Fruit fly (Drosophila melanogaster) whole organism, embryonic: ENCODE results near the gene Als2.

Experiments
- Atf3 ChIP-seq: fragments of 200-800 bp; sonication (Bioruptor generic); optimal IDR thresholded peaks from 3 replicates; lab custom pipeline; 2016; ENCODE audit warnings: missing biosample characterization, missing genetic modification characterization
- BEAF-32 ChIP-seq: fragments of 200-800 bp; sonication (Bioruptor generic); optimal IDR thresholded peaks from 3 replicates; lab custom pipeline; 2017; ENCODE audit warnings: missing biosample characterization, missing genetic modification characterization, mild to moderate bottlenecking, moderate library complexity, missing genetic modification reagents
- CG10147 ChIP-seq: fragments of 200-800 bp; sonication (Bioruptor generic); optimal IDR thresholded peaks from 2 replicates; lab custom pipeline; 2019; ENCODE audit warnings: missing biosample characterization, mild to moderate bottlenecking, missing genetic modification characterization, moderate library complexity
- CG10209 ChIP-seq: fragments of 200-800 bp; sonication (Bioruptor generic); optimal IDR thresholded peaks from 3 replicates; lab custom pipeline; 2017; ENCODE audit warnings: missing biosample characterization, mild to moderate bottlenecking, missing genetic modification characterization, missing genetic modification reagents
- CG10274 ChIP-seq: fragments of 200-800 bp; sonication (Bioruptor generic); optimal IDR thresholded peaks from 3 replicates; lab custom pipeline; 2017; ENCODE audit warnings: missing biosample characterization, mild to moderate bottlenecking, missing genetic modification characterization
- CG10431 ChIP-seq: fragments of 200-800 bp; sonication (Bioruptor generic); optimal IDR thresholded peaks from 3 replicates; lab custom pipeline; 2018; ENCODE audit warnings: missing biosample characterization, mild to moderate bottlenecking, missing genetic modification characterization
- CG11504 ChIP-seq: fragments of 200-800 bp; sonication (Bioruptor generic); optimal IDR thresholded peaks from 3 replicates; lab custom pipeline; 2019; ENCODE audit warnings: missing biosample characterization, mild to moderate bottlenecking, missing genetic modification characterization, moderate library complexity
- CG11560 ChIP-seq: fragments of 200-800 bp; sonication (Bioruptor generic); IDR thresholded peaks from 3 replicates; pipeline ENCODE4 v1.3.6; 2022; ENCODE audit warnings: missing biosample characterization, missing genetic modification characterization
- CG12769 ChIP-seq: fragments of 200-800 bp; sonication (Bioruptor generic); optimal IDR thresholded peaks from 2 replicates; lab custom pipeline; 2019; ENCODE audit warnings: missing biosample characterization, mild to moderate bottlenecking, missing genetic modification characterization, moderate library complexity
- CG13624 ChIP-seq: fragments of 200-800 bp; sonication (Bioruptor generic); optimal IDR thresholded peaks from 2 replicates; lab custom pipeline; 2016; ENCODE audit warnings: missing biosample characterization, missing genetic modification characterization
- CG13775 ChIP-seq: fragments of 200-800 bp; sonication (Bioruptor generic); optimal IDR thresholded peaks from 3 replicates; lab custom pipeline; 2017; ENCODE audit warnings: missing biosample characterization, mild to moderate bottlenecking, missing genetic modification characterization
- CG15601 ChIP-seq: fragments of 200-800 bp; sonication (Bioruptor generic); optimal IDR thresholded peaks from 3 replicates; lab custom pipeline; 2019; ENCODE audit warnings: missing biosample characterization, mild to moderate bottlenecking, missing genetic modification characterization, moderate library complexity
- CG16813 ChIP-seq: fragments of 200-800 bp; sonication (Bioruptor generic); IDR thresholded peaks from 3 replicates; pipeline ENCODE4 v1.3.6; 2022; ENCODE audit warnings: missing biosample characterization, missing genetic modification characterization; ENCODE audit not compliant: partially characterized antibody
- CG17186 ChIP-seq: fragments of 200-800 bp; sonication (Bioruptor generic); optimal IDR thresholded peaks from 3 replicates; lab custom pipeline; 2017; ENCODE audit warnings: missing biosample characterization, missing genetic modification reagents, missing genetic modification characterization
- CG17385 ChIP-seq: fragments of 200-800 bp; sonication (Bioruptor generic); optimal IDR thresholded peaks from 3 replicates; lab custom pipeline; 2018; ENCODE audit warnings: missing biosample characterization, mild to moderate bottlenecking, missing genetic modification characterization
- CG1832 ChIP-seq: fragments of 200-800 bp; sonication (Bioruptor generic); optimal IDR thresholded peaks from 2 replicates; lab custom pipeline; 2017; ENCODE audit warnings: missing biosample characterization, mild to moderate bottlenecking, missing genetic modification characterization, inconsistent platforms
- CG18764 ChIP-seq: fragments of 200-800 bp; sonication (Bioruptor generic); optimal IDR thresholded peaks from 3 replicates; lab custom pipeline; 2016; ENCODE audit warnings: missing biosample characterization, missing genetic modification characterization
- CG3163 ChIP-seq: fragments of 200-800 bp; sonication (Bioruptor generic); optimal IDR thresholded peaks from 3 replicates; lab custom pipeline; 2016; ENCODE audit warnings: missing biosample characterization, missing genetic modification characterization
- CG3281 ChIP-seq: fragments of 200-800 bp; sonication (Bioruptor generic); optimal IDR thresholded peaks from 3 replicates; lab custom pipeline; 2017; ENCODE audit warnings: missing biosample characterization, mild to moderate bottlenecking, missing genetic modification characterization
- CG42726 ChIP-seq: fragments of 200-800 bp; sonication (Bioruptor generic); IDR thresholded peaks from 2 replicates; pipeline ENCODE4 v1.3.6; 2022; ENCODE audit warnings: missing biosample characterization, missing genetic modification characterization; ENCODE audit not compliant: partially characterized antibody
- CG4404 ChIP-seq: fragments of 200-800 bp; sonication (Bioruptor generic); IDR thresholded peaks from 2 replicates; pipeline ENCODE4 v1.3.6; 2022; ENCODE audit warnings: missing biosample characterization, missing genetic modification characterization
- CG4730 ChIP-seq: fragments of 200-800 bp; sonication (Bioruptor generic); IDR thresholded peaks from 2 replicates; pipeline ENCODE4 v1.3.6; 2022; ENCODE audit warnings: missing biosample characterization, missing genetic modification characterization
- CG5245 ChIP-seq: fragments of 200-800 bp; sonication (Bioruptor generic); optimal IDR thresholded peaks from 3 replicates; lab custom pipeline; 2016; ENCODE audit warnings: missing biosample characterization, missing genetic modification characterization
- CG6791 ChIP-seq: fragments of 200-800 bp; sonication (Bioruptor generic); IDR thresholded peaks from 3 replicates; pipeline ENCODE4 v1.3.6; 2022; ENCODE audit warnings: missing biosample characterization, missing genetic modification characterization; ENCODE audit not compliant: partially characterized antibody
- Dek ChIP-seq: fragments of 200-800 bp; sonication (Bioruptor generic); optimal IDR thresholded peaks from 3 replicates; lab custom pipeline; 2019; ENCODE audit warnings: missing biosample characterization, mild to moderate bottlenecking, missing genetic modification characterization, moderate library complexity
- Drgx ChIP-seq: fragments of 200-800 bp; sonication (Bioruptor generic); IDR thresholded peaks from 2 replicates; pipeline ENCODE4 v1.3.6; 2022; ENCODE audit warnings: missing biosample characterization, missing genetic modification characterization
- H2.0 ChIP-seq: fragments of 200-800 bp; sonication (Bioruptor generic); IDR thresholded peaks from 2 replicates; pipeline ENCODE4 v1.3.6; 2022; ENCODE audit warnings: missing biosample characterization, missing genetic modification characterization
- HLH54F ChIP-seq: fragments of 200-800 bp; sonication (Bioruptor generic); optimal IDR thresholded peaks from 3 replicates; lab custom pipeline; 2016; ENCODE audit warnings: missing biosample characterization, missing genetic modification characterization
- Hey ChIP-seq: fragments of 200-800 bp; sonication (Bioruptor generic); optimal IDR thresholded peaks from 3 replicates; lab custom pipeline; 2018; ENCODE audit warnings: missing biosample characterization, mild to moderate bottlenecking, missing genetic modification characterization
- Hr39 ChIP-seq: fragments of >200 bp; optimal IDR thresholded peaks from 2 replicates; lab custom pipeline; 2017
- Lhr ChIP-seq: fragments of 200-800 bp; sonication (Bioruptor generic); optimal IDR thresholded peaks from 3 replicates; lab custom pipeline; 2017; ENCODE audit warnings: mild to moderate bottlenecking, missing biosample characterization, missing genetic modification reagents, missing genetic modification characterization
- Mes4 ChIP-seq: fragments of 200-800 bp; sonication (Bioruptor generic); optimal IDR thresholded peaks from 2 replicates; lab custom pipeline; 2016; ENCODE audit warnings: missing biosample characterization, missing genetic modification characterization
- Ptx1 ChIP-seq: fragments of 200-800 bp; sonication (Bioruptor generic); IDR thresholded peaks from 2 replicates; pipeline ENCODE4 v1.3.6; 2022; ENCODE audit warnings: missing biosample characterization, missing genetic modification characterization
- Rx ChIP-seq: fragments of 200-800 bp; sonication (Bioruptor generic); IDR thresholded peaks from 2 replicates; pipeline ENCODE4 v1.3.6; 2022; ENCODE audit warnings: missing biosample characterization, missing genetic modification characterization
- Sox100B ChIP-seq: fragments of 200-800 bp; sonication (Bioruptor generic); optimal IDR thresholded peaks from 3 replicates; lab custom pipeline; 2018; ENCODE audit warnings: missing biosample characterization, mild to moderate bottlenecking, missing genetic modification characterization
- chinmo ChIP-seq: fragments of 200-800 bp; sonication (Bioruptor generic); IDR thresholded peaks from 4 replicates; pipeline ENCODE4 v1.3.6; 2022; ENCODE audit warnings: missing biosample characterization, missing genetic modification characterization; ENCODE audit not compliant: partially characterized antibody
- chn ChIP-seq: fragments of 200-800 bp; sonication (Bioruptor generic); optimal IDR thresholded peaks from 2 replicates; lab custom pipeline; 2016; ENCODE audit warnings: missing biosample characterization, missing genetic modification characterization
- danr ChIP-seq: fragments of 200-800 bp; sonication (Bioruptor generic); IDR thresholded peaks from 2 replicates; pipeline ENCODE4 v1.3.6; 2022; ENCODE audit warnings: missing biosample characterization, missing genetic modification characterization
- dmrt99B ChIP-seq: fragments of 200-800 bp; sonication (Bioruptor generic); optimal IDR thresholded peaks from 2 replicates; lab custom pipeline; 2018; ENCODE audit warnings: missing biosample characterization, mild to moderate bottlenecking, missing genetic modification characterization, moderate library complexity
- dysf ChIP-seq: fragments of 200-800 bp; sonication (Bioruptor generic); IDR thresholded peaks from 3 replicates; pipeline ENCODE4 v1.3.6; 2022; ENCODE audit warnings: missing biosample characterization, missing genetic modification characterization
- gsb ChIP-seq: fragments of 200-800 bp; sonication (Bioruptor generic); IDR thresholded peaks from 2 replicates; pipeline ENCODE4 v1.3.6; 2022; ENCODE audit warnings: missing biosample characterization, missing genetic modification characterization
- mirr ChIP-seq: fragments of 200-800 bp; sonication (Bioruptor generic); optimal IDR thresholded peaks from 3 replicates; lab custom pipeline; 2018; ENCODE audit warnings: missing biosample characterization, mild to moderate bottlenecking, missing genetic modification characterization
- nerfin-2 ChIP-seq: fragments of 200-800 bp; sonication (Bioruptor generic); IDR thresholded peaks from 2 replicates; pipeline ENCODE4 v1.3.6; 2022; ENCODE audit warnings: missing biosample characterization, missing genetic modification characterization; ENCODE audit not compliant: partially characterized antibody
- onecut ChIP-seq: fragments of 200-800 bp; sonication (Bioruptor generic); IDR thresholded peaks from 2 replicates; pipeline ENCODE4 v1.3.6; 2022; ENCODE audit warnings: missing biosample characterization, missing genetic modification characterization
- sc ChIP-seq, 3 experiments: fragments of >200 bp in 2 of 3; fragments of 200-800 bp in 1 of 3; sonication (Bioruptor generic) in 1 of 3; optimal IDR thresholded peaks; 2 replicates in 2 of 3; 3 replicates in 1 of 3; lab custom pipeline; 2017; ENCODE audit warnings: mild to moderate bottlenecking in 1 of 3, missing biosample characterization in 1 of 3, missing genetic modification characterization in 1 of 3, missing genetic modification reagents in 1 of 3
- sd ChIP-seq: fragments of 200-800 bp; sonication (Bioruptor generic); optimal IDR thresholded peaks from 3 replicates; lab custom pipeline; 2018; ENCODE audit warnings: missing biosample characterization, mild to moderate bottlenecking, missing genetic modification characterization, moderate library complexity
- sens-2 ChIP-seq: fragments of 200-800 bp; sonication (Bioruptor generic); IDR thresholded peaks from 2 replicates; pipeline ENCODE4 v1.3.6; 2022; ENCODE audit warnings: missing biosample characterization, missing genetic modification characterization
- sna ChIP-seq: fragments of 200-800 bp; sonication (Bioruptor generic); IDR thresholded peaks from 2 replicates; pipeline ENCODE4 v1.3.6; 2022; ENCODE audit warnings: missing biosample characterization, missing genetic modification characterization; ENCODE audit not compliant: partially characterized antibody
- ssp ChIP-seq: fragments of 200-800 bp; sonication (Bioruptor generic); IDR thresholded peaks from 2 replicates; pipeline ENCODE4 v1.3.6; 2022; ENCODE audit warnings: missing biosample characterization, missing genetic modification characterization
- tio ChIP-seq: fragments of 200-800 bp; sonication (Bioruptor generic); optimal IDR thresholded peaks from 2 replicates; lab custom pipeline; 2017; ENCODE audit warnings: missing biosample characterization, missing genetic modification characterization, inconsistent platforms

Als2 gene

dm6 chr3L:21640815-21641214, 38.7 kb downstream of the Als2 start, which contains the start of gene Atox1 (continued):
- TF ChIP-seq ssp (GFP tag; lab: Robert Waterston, UW) = no peak
- no peak for TF ChIP-seq CG12769 (tag; lab: Kevin White, UChicago)
- no peak for TF ChIP-seq CG18764 (GFP tag; lab: Kevin White, UChicago)
- no peak for TF ChIP-seq CG4730 (GFP tag; lab: Robert Waterston, UW)
- TF ChIP-seq Drgx (GFP tag; lab: Robert Waterston, UW) = no peak
- no peak for TF ChIP-seq CG16813
- TF ChIP-seq CG15601 = peak; percentile 70
- TF ChIP-seq Lhr (GFP tag; lab: Kevin White, UChicago) = peak; percentile 97
- TF ChIP-seq sc (optimal IDR thresholded peaks at IDR 0.05; lab: Kevin White, UChicago) = no peak
- no peak for TF ChIP-seq sc (GFP tag; optimal IDR thresholded peaks at IDR 0.05; lab: Kevin White, UChicago)
- TF ChIP-seq CG11560 (tag; lab: Robert Waterston, UW) = peak; percentile 54; the same call in 2 of the 3 replicates
- no peak for TF ChIP-seq Hr39 (lab: Kevin White, UChicago)
- no peak for TF ChIP-seq CG10274
- peak; percentile 61 for TF ChIP-seq CG17186 (GFP tag; lab: Kevin White, UChicago)
- peak; percentile 43; the same call in 1 of the 2 replicates for TF ChIP-seq H2.0 (GFP tag; lab: Robert Waterston, UW)
- no peak for TF ChIP-seq CG11504 (tag; lab: Kevin White, UChicago)
- TF ChIP-seq Ptx1 (GFP tag; lab: Robert Waterston, UW) = 0 out of 2 replicates have a peak, but pooled peaks have one; percentile 21
- no peak for TF ChIP-seq Rx
- no peak for TF ChIP-seq dmrt99B (tag; lab: Kevin White, UChicago)
- no peak for TF ChIP-seq tio (GFP tag; lab: Kevin White, UChicago)
- peak; percentile 45 for TF ChIP-seq BEAF-32
- TF ChIP-seq CG5245 (GFP tag; lab: Kevin White, UChicago) = no peak
- peak; percentile 54 for TF ChIP-seq mirr (GFP tag; lab: Kevin White, UChicago)
- TF ChIP-seq chinmo (GFP tag; lab: Robert Waterston, UW) = 0 out of 4 replicates have a peak, but pooled peaks have one; percentile 40
- TF ChIP-seq CG10147 (GFP tag; lab: Kevin White, UChicago) = peak; percentile 46
- peak; percentile 27 for TF ChIP-seq CG10209 (GFP tag; lab: Kevin White, UChicago)
- TF ChIP-seq CG3163 (GFP tag; lab: Kevin White, UChicago) = peak; percentile 27
- peak; percentile 43; the same call in 1 of the 2 replicates for TF ChIP-seq CG42726 (GFP tag; lab: Robert Waterston, UW)
- TF ChIP-seq gsb (GFP tag; lab: Robert Waterston, UW) = no peak
- TF ChIP-seq sd (tag; lab: Kevin White, UChicago) = peak; percentile 13
- no peak for TF ChIP-seq CG10431 (GFP tag; lab: Kevin White, UChicago)
- no peak for TF ChIP-seq CG13775 (GFP tag; lab: Kevin White, UChicago)
- no peak for TF ChIP-seq Sox100B (GFP tag; lab: Kevin White, UChicago)
- no peak for TF ChIP-seq Atf3 (GFP tag; lab: Kevin White, UChicago)
- TF ChIP-seq CG3281 (GFP tag; lab: Kevin White, UChicago) = no peak
- peak; percentile 52 for TF ChIP-seq Dek (tag; lab: Kevin White, UChicago)
- 0 out of 3 replicates have a peak, but pooled peaks have one; percentile 39 for TF ChIP-seq CG6791 (GFP tag; lab: Robert Waterston, UW)
- TF ChIP-seq dysf (GFP tag; lab: Robert Waterston, UW) = peak; percentile 37; the same call in 1 of the 3 replicates
- TF ChIP-seq CG13624 (GFP tag; lab: Kevin White, UChicago) = peak; percentile 66
- no peak for TF ChIP-seq CG17385 (GFP tag; lab: Kevin White, UChicago)
- no peak for TF ChIP-seq CG4404 (GFP tag; lab: Robert Waterston, UW)
- no peak for TF ChIP-seq sna
- no peak for TF ChIP-seq chn
- TF ChIP-seq onecut (GFP tag; lab: Robert Waterston, UW) = peak; percentile 27; the same call in 1 of the 2 replicates
- no peak for TF ChIP-seq danr
- no peak for TF ChIP-seq sens-2
- TF ChIP-seq nerfin-2 (GFP tag; lab: Robert Waterston, UW) = no peak
- TF ChIP-seq Mes4 (GFP tag; lab: Kevin White, UChicago) = no peak
- TF ChIP-seq Hey (tag; lab: Kevin White, UChicago) = peak; percentile 22
- TF ChIP-seq CG1832 (GFP tag; lab: Kevin White, UChicago) = no peak
- TF ChIP-seq HLH54F (GFP tag; lab: Kevin White, UChicago) = no peak
